Worm (Caenorhabditis elegans): Measurements from ENCODE around the gene afmd-2.

- TF ChIP-seq flt-1 (GFP tag; IDR thresholded peaks at IDR 0.05) (no peak), klf-2 (GFP tag; conservative IDR thresholded peaks at IDR 0.05) (no peak), cog-1 (tag; optimal IDR thresholded peaks at IDR 0.05) (no peak), T22C8.4 (GFP tag; IDR thresholded peaks at IDR 0.05) (no peak), ztf-23 (GFP tag; IDR thresholded peaks at IDR 0.05) (no peak), tab-1 (GFP tag; IDR thresholded peaks at IDR 0.05) (no peak), med-1 (GFP tag; optimal IDR thresholded peaks at IDR 0.05; ENCODE audit: insufficient read depth) (no peak), ref-1 (GFP tag; conservative IDR thresholded peaks at IDR 0.05) (no peak)
Observed at ce11 chrIV:13508924-13509323, at the start of gene afmd-2.

All from whole organism, midembryonic.